Fruit fly (Drosophila melanogaster): ENCODE results near the gene Septin2.

The Septin2 gene

dm6 chr3R:20633984-20634446 lies 45.9 kb upstream of the Septin2 start (continued):
- TF ChIP-seq sima (GFP tag; optimal IDR thresholded peaks at IDR 0.05): peak; percentile 13
- no peak for TF ChIP-seq salm (tag; optimal IDR thresholded peaks at IDR 0.05)
- peak; percentile 73 for TF ChIP-seq zfh2 (GFP tag; optimal IDR thresholded peaks at IDR 0.05)
- peak; percentile 52 for TF ChIP-seq ara (GFP tag; IDR thresholded peaks at IDR 0.05)
- peak; percentile 59 for TF ChIP-seq CG11247 (GFP tag; IDR thresholded peaks at IDR 0.05)
- peak; percentile 32 for TF ChIP-seq jing (GFP tag; optimal IDR thresholded peaks at IDR 0.05)
- peak; percentile 58; the same call in 1 of the 2 replicates for TF ChIP-seq E2f1 (GFP tag; IDR thresholded peaks at IDR 0.05)
- TF ChIP-seq CG1024 (GFP tag; IDR thresholded peaks at IDR 0.05): 0 out of 2 replicates have a peak, but pooled peaks have one; percentile 21
- TF ChIP-seq corto (GFP tag; optimal IDR thresholded peaks at IDR 0.05): no peak
- peak; percentile 73 for TF ChIP-seq Xrp1 (GFP tag; IDR thresholded peaks at IDR 0.05)
- TF ChIP-seq CG7987 (GFP tag; optimal IDR thresholded peaks at IDR 0.05): no peak
- TF ChIP-seq CG10979 (tag; optimal IDR thresholded peaks at IDR 0.05): peak; percentile 66
- peak; percentile 80 for TF ChIP-seq ind (GFP tag; optimal IDR thresholded peaks at IDR 0.05)
- TF ChIP-seq seq (GFP tag; IDR thresholded peaks at IDR 0.05): peak; percentile 72
- peak; percentile 28 for TF ChIP-seq Hand (GFP tag; optimal IDR thresholded peaks at IDR 0.05)
- peak; percentile 87 for TF ChIP-seq CG34422 (GFP tag; IDR thresholded peaks at IDR 0.05)
- peak; percentile 71; the same call in 1 of the 3 replicates for TF ChIP-seq Optix (GFP tag; IDR thresholded peaks at IDR 0.05)
- peak; percentile 61 for TF ChIP-seq CG32772 (GFP tag; IDR thresholded peaks at IDR 0.05)
- TF ChIP-seq CG8944 (GFP tag; optimal IDR thresholded peaks at IDR 0.05): peak; percentile 78
- TF ChIP-seq HLH4C (GFP tag; IDR thresholded peaks at IDR 0.05; ENCODE audit: partially characterized antibody): no peak
- peak; percentile 68 for TF ChIP-seq BtbVII (GFP tag; optimal IDR thresholded peaks at IDR 0.05)
- TF ChIP-seq CG2875 (GFP tag; optimal IDR thresholded peaks at IDR 0.05): no peak
- no peak for TF ChIP-seq kni (GFP tag; optimal IDR thresholded peaks at IDR 0.05)
- peak; percentile 50 for TF ChIP-seq Atf3 (GFP tag; optimal IDR thresholded peaks at IDR 0.05)
- TF ChIP-seq Dad (GFP tag; optimal IDR thresholded peaks at IDR 0.05): peak; percentile 61
- TF ChIP-seq Spps (tag; optimal IDR thresholded peaks at IDR 0.05): peak; percentile 31
- TF ChIP-seq hkb (optimal IDR thresholded peaks at IDR 0.05): no peak
- peak; percentile 74 for TF ChIP-seq hkb (GFP tag; IDR thresholded peaks at IDR 0.05)
- peak; percentile 22 for TF ChIP-seq CG2116 (GFP tag; optimal IDR thresholded peaks at IDR 0.05)
- peak; percentile 64 for TF ChIP-seq CG12155 (GFP tag; optimal IDR thresholded peaks at IDR 0.05)
- TF ChIP-seq dimm (GFP tag; IDR thresholded peaks at IDR 0.05): 0 out of 2 replicates have a peak, but pooled peaks have one; percentile 13
- peak; percentile 53 for TF ChIP-seq Ada2b (GFP tag; IDR thresholded peaks at IDR 0.05)
- no peak for TF ChIP-seq tll (GFP tag; optimal IDR thresholded peaks at IDR 0.05)
- TF ChIP-seq vvl (GFP tag; IDR thresholded peaks at IDR 0.05): peak; percentile 63; the same call in 1 of the 2 replicates
- peak; percentile 43 for TF ChIP-seq fd3F (GFP tag; optimal IDR thresholded peaks at IDR 0.05)
- peak; percentile 64 for TF ChIP-seq YL-1 (GFP tag; optimal IDR thresholded peaks at IDR 0.05)
- peak; percentile 66; the same call in 1 of the 3 replicates for TF ChIP-seq gce (GFP tag; IDR thresholded peaks at IDR 0.05)
- 0 out of 2 replicates have a peak, but pooled peaks have one; percentile 47 for TF ChIP-seq Taf1 (GFP tag; IDR thresholded peaks at IDR 0.05)
- no peak for TF ChIP-seq CG11504 (tag; optimal IDR thresholded peaks at IDR 0.05)
- TF ChIP-seq gro (GFP tag; optimal IDR thresholded peaks at IDR 0.05): peak; percentile 55
- TF ChIP-seq disco-r (GFP tag; optimal IDR thresholded peaks at IDR 0.05): peak; percentile 67
- TF ChIP-seq CG5953 (GFP tag; IDR thresholded peaks at IDR 0.05): no peak
- peak; percentile 46; the same call in 1 of the 2 replicates for TF ChIP-seq chm (GFP tag; IDR thresholded peaks at IDR 0.05)
- TF ChIP-seq Hr3 (GFP tag; optimal IDR thresholded peaks at IDR 0.05): peak; percentile 66
- TF ChIP-seq Hsf (GFP tag; optimal IDR thresholded peaks at IDR 0.05): peak; percentile 68
- peak; percentile 64 for TF ChIP-seq H2.0 (GFP tag; IDR thresholded peaks at IDR 0.05)
- TF ChIP-seq tin (GFP tag; optimal IDR thresholded peaks at IDR 0.05): peak; percentile 63
- peak; percentile 67 for TF ChIP-seq fu2 (GFP tag; optimal IDR thresholded peaks at IDR 0.05)
- TF ChIP-seq dmrt99B (tag; optimal IDR thresholded peaks at IDR 0.05): no peak
- peak; percentile 79 for TF ChIP-seq lilli (GFP tag; optimal IDR thresholded peaks at IDR 0.05)
- peak; percentile 68 for TF ChIP-seq CG14014 (GFP tag; IDR thresholded peaks at IDR 0.05)
